Fruit fly (Drosophila melanogaster): ENCODE data around the gene Reps.

The Reps gene

dm6 chr2L:11069475-11069874 is 37.0 kb downstream of the Reps start:
- no peak for TF ChIP-seq EcR (GFP tag; optimal IDR thresholded peaks at IDR 0.05)
- no peak for TF ChIP-seq psq (optimal IDR thresholded peaks at IDR 0.05)
- no peak for TF ChIP-seq CG8478 (optimal IDR thresholded peaks at IDR 0.05)
- no peak for TF ChIP-seq Dll (optimal IDR thresholded peaks at IDR 0.05)
- no peak for TF ChIP-seq usp (GFP tag; optimal IDR thresholded peaks at IDR 0.05)
- TF ChIP-seq pan (optimal IDR thresholded peaks at IDR 0.05): no peak

- TF ChIP-seq CG8478 (optimal IDR thresholded peaks at IDR 0.05) (no peak), pan (optimal IDR thresholded peaks at IDR 0.05) (no peak), EcR (GFP tag; optimal IDR thresholded peaks at IDR 0.05) (no peak), usp (GFP tag; optimal IDR thresholded peaks at IDR 0.05) (no peak)
Observed at dm6 chr2L:11068907-11069306, 37.5 kb downstream of the Reps start.

- no peak for TF ChIP-seq pan (optimal IDR thresholded peaks at IDR 0.05)
- no peak for TF ChIP-seq CG8478 (optimal IDR thresholded peaks at IDR 0.05)
- no peak for TF ChIP-seq Dll (optimal IDR thresholded peaks at IDR 0.05)
- no peak for TF ChIP-seq EcR (GFP tag; optimal IDR thresholded peaks at IDR 0.05)
- TF ChIP-seq psq (optimal IDR thresholded peaks at IDR 0.05): no peak
- TF ChIP-seq usp (GFP tag; optimal IDR thresholded peaks at IDR 0.05): no peak
Observed at dm6 chr2L:11068441-11068840, 38.0 kb downstream of the Reps start.

dm6 chr2L:11067970-11068369 is 38.5 kb downstream of the Reps start:
- TF ChIP-seq pan (optimal IDR thresholded peaks at IDR 0.05): peak; percentile 73
- no peak for TF ChIP-seq psq (optimal IDR thresholded peaks at IDR 0.05)

dm6 chr2L:11066887-11067459 is 39.5 kb downstream of the Reps start, which contains the start of gene Samuel:
Gene Samuel, minus strand, starts transcription at chr2L:11066998.
- no peak for TF ChIP-seq pan (optimal IDR thresholded peaks at IDR 0.05)
- TF ChIP-seq psq (optimal IDR thresholded peaks at IDR 0.05): no peak

- TF ChIP-seq Dll (optimal IDR thresholded peaks at IDR 0.05) (no peak), usp (GFP tag; optimal IDR thresholded peaks at IDR 0.05) (no peak), CG8478 (optimal IDR thresholded peaks at IDR 0.05) (no peak), pan (optimal IDR thresholded peaks at IDR 0.05) (no peak), EcR (GFP tag; optimal IDR thresholded peaks at IDR 0.05) (no peak), psq (optimal IDR thresholded peaks at IDR 0.05) (no peak)
Observed at dm6 chr2L:11065932-11066823, 40.3 kb downstream of the Reps start.

- TF ChIP-seq pan (optimal IDR thresholded peaks at IDR 0.05): peak; percentile 42
- TF ChIP-seq usp (GFP tag; optimal IDR thresholded peaks at IDR 0.05): no peak
Observed at dm6 chr2L:11065106-11065878, 41.2 kb downstream of the Reps start.

dm6 chr2L:11061155-11061554 is 45.3 kb downstream of the Reps start:
- TF ChIP-seq CG8478 (optimal IDR thresholded peaks at IDR 0.05): no peak
- TF ChIP-seq psq (optimal IDR thresholded peaks at IDR 0.05): no peak
- TF ChIP-seq Dll (optimal IDR thresholded peaks at IDR 0.05): no peak
- TF ChIP-seq usp (GFP tag; optimal IDR thresholded peaks at IDR 0.05): no peak
- TF ChIP-seq pan (optimal IDR thresholded peaks at IDR 0.05): no peak
- no peak for TF ChIP-seq EcR (GFP tag; optimal IDR thresholded peaks at IDR 0.05)

- TF ChIP-seq pan (optimal IDR thresholded peaks at IDR 0.05): no peak
- TF ChIP-seq Dll (optimal IDR thresholded peaks at IDR 0.05): no peak
Observed at dm6 chr2L:11059206-11059605, 47.2 kb downstream of the Reps start.

- no peak for TF ChIP-seq CG8478 (optimal IDR thresholded peaks at IDR 0.05)
Observed at dm6 chr2L:11058111-11058665, 48.3 kb downstream of the Reps start.

dm6 chr2L:11057333-11058110 is 48.9 kb downstream of the Reps start:
- TF ChIP-seq EcR (GFP tag; optimal IDR thresholded peaks at IDR 0.05) (no peak), pan (optimal IDR thresholded peaks at IDR 0.05) (no peak), usp (GFP tag; optimal IDR thresholded peaks at IDR 0.05) (no peak), psq (optimal IDR thresholded peaks at IDR 0.05) (no peak), CG8478 (optimal IDR thresholded peaks at IDR 0.05) (no peak), Dll (optimal IDR thresholded peaks at IDR 0.05) (no peak)

dm6 chr2L:11056791-11057332 is 49.6 kb downstream of the Reps start:
- TF ChIP-seq Dll (optimal IDR thresholded peaks at IDR 0.05) (no peak), psq (optimal IDR thresholded peaks at IDR 0.05) (no peak), CG8478 (optimal IDR thresholded peaks at IDR 0.05) (no peak), usp (GFP tag; optimal IDR thresholded peaks at IDR 0.05) (no peak), pan (optimal IDR thresholded peaks at IDR 0.05) (no peak), EcR (GFP tag; optimal IDR thresholded peaks at IDR 0.05) (no peak)

Measured in whole organism.